Fruit fly (Drosophila melanogaster) whole organism, adult: ENCODE measurements around the gene SmydA-2.

Source experiments
- CG11617 ChIP-seq: fragments of 200-800 bp; sonication (Bioruptor generic); optimal IDR thresholded peaks from 2 replicates; lab custom pipeline; 2017; ENCODE audit warnings: mild to moderate bottlenecking, missing biosample characterization, missing genetic modification reagents, missing genetic modification characterization
- CG12768 ChIP-seq: fragments of 200-800 bp; sonication (Bioruptor generic); optimal IDR thresholded peaks from 2 replicates; lab custom pipeline; 2017; ENCODE audit warnings: missing biosample characterization, missing genetic modification characterization, mild to moderate bottlenecking, moderate library complexity, missing genetic modification reagents
- CG14711 ChIP-seq: fragments of 200-800 bp; sonication (Bioruptor generic); optimal IDR thresholded peaks from 2 replicates; lab custom pipeline; 2018; ENCODE audit warnings: missing biosample characterization, mild to moderate bottlenecking, missing genetic modification characterization, moderate library complexity
- CG1620 ChIP-seq: fragments of 200-800 bp; sonication (Bioruptor generic); optimal IDR thresholded peaks from 2 replicates; lab custom pipeline; 2016; ENCODE audit warnings: missing biosample characterization, missing genetic modification characterization
- CG33017 ChIP-seq: fragments of 200-800 bp; sonication (Bioruptor generic); optimal IDR thresholded peaks from 2 replicates; lab custom pipeline; 2018; ENCODE audit warnings: missing biosample characterization, mild to moderate bottlenecking, missing genetic modification characterization, moderate library complexity
- CG5204 ChIP-seq: fragments of 200-800 bp; sonication (Bioruptor generic); optimal IDR thresholded peaks from 2 replicates; lab custom pipeline; 2016; ENCODE audit warnings: missing biosample characterization, missing genetic modification characterization
- CG7045 ChIP-seq: fragments of 200-800 bp; sonication (Bioruptor generic); optimal IDR thresholded peaks from 2 replicates; lab custom pipeline; 2017; ENCODE audit warnings: missing biosample characterization, mild to moderate bottlenecking, missing genetic modification characterization
- CG7101 ChIP-seq: fragments of 200-800 bp; sonication (Bioruptor generic); optimal IDR thresholded peaks from 2 replicates; lab custom pipeline; 2018; ENCODE audit warnings: missing biosample characterization, mild to moderate bottlenecking, missing genetic modification characterization, moderate library complexity
- Clk ChIP-seq: fragments of 200-800 bp; sonication (Bioruptor generic); optimal IDR thresholded peaks from 2 replicates; lab custom pipeline; 2017; ENCODE audit warnings: missing biosample characterization, missing genetic modification characterization
- Crg-1 ChIP-seq: fragments of 200-800 bp; sonication (Bioruptor generic); optimal IDR thresholded peaks from 2 replicates; lab custom pipeline; 2016; ENCODE audit warnings: missing biosample characterization, missing genetic modification characterization
- Hr96 ChIP-seq: fragments of 200-800 bp; sonication (Bioruptor generic); optimal IDR thresholded peaks from 2 replicates; lab custom pipeline; 2016; ENCODE audit warnings: missing biosample characterization, missing genetic modification characterization
- Mnt ChIP-seq: fragments of 200-800 bp; sonication (Bioruptor generic); optimal IDR thresholded peaks from 2 replicates; lab custom pipeline; 2016; ENCODE audit warnings: missing biosample characterization, mild to moderate bottlenecking, missing genetic modification characterization
- bab1 ChIP-seq: fragments of 200-800 bp; sonication (Bioruptor generic); optimal IDR thresholded peaks from 3 replicates; lab custom pipeline; 2019; ENCODE audit warnings: missing biosample characterization, mild to moderate bottlenecking, missing genetic modification characterization, moderate library complexity
- cic ChIP-seq: fragments of 200-800 bp; sonication (Bioruptor generic); optimal IDR thresholded peaks from 2 replicates; lab custom pipeline; 2017; ENCODE audit warnings: missing biosample characterization, mild to moderate bottlenecking, missing genetic modification characterization, moderate library complexity
- cnc ChIP-seq, 2 experiments: fragments of >200 bp; optimal IDR thresholded peaks; 2 replicates each; lab custom pipeline; 2017
- kay ChIP-seq: fragments of 200-800 bp; sonication (Bioruptor generic); peaks from one replicate; lab custom pipeline; 2016; ENCODE audit warnings: missing biosample characterization, missing genetic modification characterization, borderline replicate concordance
- ovo ChIP-seq: fragments of 200-800 bp; sonication (Bioruptor generic); optimal IDR thresholded peaks from 2 replicates; lab custom pipeline; 2016; ENCODE audit warnings: missing biosample characterization, missing genetic modification characterization
- pad ChIP-seq: fragments of 200-800 bp; sonication (Bioruptor generic); optimal IDR thresholded peaks from 3 replicates; lab custom pipeline; 2017; ENCODE audit warnings: missing biosample characterization, missing genetic modification characterization, mild to moderate bottlenecking, moderate library complexity, missing genetic modification reagents
- tj ChIP-seq: fragments of 200-800 bp; sonication (Bioruptor generic); optimal IDR thresholded peaks from 3 replicates; lab custom pipeline; 2017; ENCODE audit warnings: missing biosample characterization, mild to moderate bottlenecking, missing genetic modification characterization, moderate library complexity
- toe ChIP-seq: fragments of 200-800 bp; sonication (Bioruptor generic); optimal IDR thresholded peaks from 2 replicates; lab custom pipeline; 2016; ENCODE audit warnings: missing biosample characterization, missing genetic modification characterization

SmydA-2 gene

dm6 chr3L:18995667-18996029 lies 7.4 kb downstream of the SmydA-2 start:
- TF ChIP-seq ovo (peak; percentile 9), tj (GFP tag; lab: Kevin White, UChicago) (peak; percentile 19), Mnt (GFP tag; lab: Kevin White, UChicago) (peak; percentile 53), bab1 (GFP tag; lab: Kevin White, UChicago) (no peak), cic (peak; percentile 35), cnc (optimal IDR thresholded peaks at IDR 0.05; lab: Kevin White, UChicago) (no peak)

- TF ChIP-seq CG33017 (peak; percentile 20), Mnt (GFP tag; lab: Kevin White, UChicago) (peak; percentile 80), ovo (no peak), cic (peak; percentile 75), cnc (optimal IDR thresholded peaks at IDR 0.05; lab: Kevin White, UChicago) (no peak)
Measured at dm6 chr3L:18994505-18994969, 8.5 kb downstream of the SmydA-2 start.

dm6 chr3L:18993578-18994255 lies 9.3 kb downstream of the SmydA-2 start:
- TF ChIP-seq CG5204 (no peak), cnc (optimal IDR thresholded peaks at IDR 0.05; lab: Kevin White, UChicago) (no peak), Clk (GFP tag; lab: Kevin White, UChicago) (no peak), CG11617 (GFP tag; lab: Kevin White, UChicago) (no peak), toe (GFP tag; lab: Kevin White, UChicago) (no peak), CG14711 (tag; lab: Kevin White, UChicago) (no peak), Mnt (GFP tag; lab: Kevin White, UChicago) (no peak), CG12768 (GFP tag; lab: Kevin White, UChicago) (no peak), CG7101 (tag; lab: Kevin White, UChicago) (no peak), Crg-1 (no peak), CG33017 (no peak), CG7045 (no peak), pad (GFP tag; lab: Kevin White, UChicago) (no peak), bab1 (GFP tag; lab: Kevin White, UChicago) (no peak), cic (no peak)

- TF ChIP-seq tj (GFP tag; lab: Kevin White, UChicago) (peak; percentile 76), cic (peak; percentile 42), ovo (no peak), CG11617 (GFP tag; lab: Kevin White, UChicago) (no peak)
Measured at dm6 chr3L:18992820-18993219, 10.2 kb downstream of the SmydA-2 start.

- no peak for TF ChIP-seq ovo
- TF ChIP-seq kay (GFP tag; lab: Kevin White, UChicago), result no peak
- no peak for TF ChIP-seq CG14711 (tag; lab: Kevin White, UChicago)
Measured at dm6 chr3L:18989611-18990010, 13.4 kb downstream of the SmydA-2 start, which contains the start of gene CG34256. Gene CG34256, minus strand, starts transcription at chr3L:18989815.

- TF ChIP-seq cic (no peak), CG14711 (tag; lab: Kevin White, UChicago) (no peak), Hr96 (GFP tag; lab: Kevin White, UChicago) (no peak), CG5204 (no peak), bab1 (GFP tag; lab: Kevin White, UChicago) (no peak), CG11617 (GFP tag; lab: Kevin White, UChicago) (no peak), CG33017 (no peak), cnc (optimal IDR thresholded peaks at IDR 0.05; lab: Kevin White, UChicago) (no peak), Crg-1 (no peak), CG12768 (GFP tag; lab: Kevin White, UChicago) (no peak)
Measured at dm6 chr3L:18988055-18988819, 14.8 kb downstream of the SmydA-2 start, which contains the start of gene CG11619. Gene CG11619, minus strand, starts transcription at chr3L:18988323.

- TF ChIP-seq CG1620 (GFP tag; lab: Kevin White, UChicago) (no peak), Hr96 (GFP tag; lab: Kevin White, UChicago) (no peak), Clk (GFP tag; lab: Kevin White, UChicago) (no peak), CG12768 (GFP tag; lab: Kevin White, UChicago) (no peak), CG5204 (no peak), CG14711 (tag; lab: Kevin White, UChicago) (no peak), Crg-1 (no peak), pad (GFP tag; lab: Kevin White, UChicago) (no peak), CG7045 (no peak), toe (GFP tag; lab: Kevin White, UChicago) (no peak), tj (GFP tag; lab: Kevin White, UChicago) (no peak), CG11617 (GFP tag; lab: Kevin White, UChicago) (no peak), ovo (no peak), cnc (optimal IDR thresholded peaks at IDR 0.05; lab: Kevin White, UChicago) (no peak)
Measured at dm6 chr3L:18984661-18985060, 18.4 kb downstream of the SmydA-2 start, which contains the start of gene CG14075. Gene CG14075, plus strand, starts transcription at chr3L:18984961.
